Worm (Caenorhabditis elegans): Measurements from ENCODE around the gene flp-12.
A peak's percentile ranks its signal among the peaks of the same experiment; 100 is the strongest.

flp-12 gene

DNA sequence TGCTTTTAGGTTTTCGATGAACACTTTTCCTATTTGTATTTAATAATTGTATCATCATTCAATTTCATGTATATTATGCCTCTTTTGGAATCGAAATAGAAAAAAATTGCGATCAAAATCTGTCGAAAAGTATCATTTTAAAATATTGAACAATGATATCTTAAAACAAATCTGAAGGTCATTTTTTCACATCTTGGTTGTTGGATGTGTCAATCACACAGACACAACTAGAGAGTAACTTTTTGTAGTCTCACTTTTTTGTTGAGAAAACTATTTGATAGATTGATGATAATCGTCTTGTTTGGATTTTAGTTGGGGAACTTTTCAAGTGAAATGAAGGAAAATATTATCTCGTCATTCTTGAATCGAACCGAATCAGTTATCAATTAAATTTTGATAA is 22.9 kb downstream of the flp-12 start:
- peak; percentile 92 for TF ChIP-seq elt-1 (tag; optimal IDR thresholded peaks at IDR 0.05)
- TF ChIP-seq nhr-28 (tag; optimal IDR thresholded peaks at IDR 0.05) = no peak
- no peak for TF ChIP-seq nhr-23 (tag; optimal IDR thresholded peaks at IDR 0.05)
- TF ChIP-seq fkh-10 (GFP tag; optimal IDR thresholded peaks at IDR 0.05) = no peak
- TF ChIP-seq nhr-25 (tag; optimal IDR thresholded peaks at IDR 0.05) = peak; percentile 5
- TF ChIP-seq pha-4 (tag; optimal IDR thresholded peaks at IDR 0.05) = no peak

DNA sequence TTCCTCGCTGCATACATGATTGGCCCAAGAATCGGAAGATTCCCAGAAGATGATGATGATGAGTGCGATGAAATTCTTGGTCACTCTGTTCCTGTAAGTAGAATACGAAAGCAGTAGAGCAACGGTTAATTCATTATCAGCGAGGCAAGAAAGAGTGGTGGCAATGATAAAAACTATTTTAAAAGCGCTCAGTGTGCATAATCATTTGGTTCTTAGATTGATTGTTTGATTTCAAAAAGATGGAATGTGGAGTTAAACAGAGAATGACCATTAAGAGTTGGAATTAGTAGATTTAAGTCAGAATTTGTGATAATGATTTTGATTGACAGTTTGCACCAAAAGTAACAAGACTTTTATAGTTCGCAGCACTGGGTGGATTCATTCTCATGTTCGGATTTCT is 25.0 kb downstream of the flp-12 start:
- TF ChIP-seq pqm-1 (tag; optimal IDR thresholded peaks at IDR 0.05) (peak; percentile 64), lin-39 (tag; optimal IDR thresholded peaks at IDR 0.05) (no peak), egl-5 (tag; optimal IDR thresholded peaks at IDR 0.05) (no peak), ceh-28 (tag; optimal IDR thresholded peaks at IDR 0.05) (no peak), jun-1 (tag; optimal IDR thresholded peaks at IDR 0.05) (peak; percentile 29), mdl-1 (tag; optimal IDR thresholded peaks at IDR 0.05) (no peak), elt-2 (tag; optimal IDR thresholded peaks at IDR 0.05) (peak; percentile 75)

DNA sequence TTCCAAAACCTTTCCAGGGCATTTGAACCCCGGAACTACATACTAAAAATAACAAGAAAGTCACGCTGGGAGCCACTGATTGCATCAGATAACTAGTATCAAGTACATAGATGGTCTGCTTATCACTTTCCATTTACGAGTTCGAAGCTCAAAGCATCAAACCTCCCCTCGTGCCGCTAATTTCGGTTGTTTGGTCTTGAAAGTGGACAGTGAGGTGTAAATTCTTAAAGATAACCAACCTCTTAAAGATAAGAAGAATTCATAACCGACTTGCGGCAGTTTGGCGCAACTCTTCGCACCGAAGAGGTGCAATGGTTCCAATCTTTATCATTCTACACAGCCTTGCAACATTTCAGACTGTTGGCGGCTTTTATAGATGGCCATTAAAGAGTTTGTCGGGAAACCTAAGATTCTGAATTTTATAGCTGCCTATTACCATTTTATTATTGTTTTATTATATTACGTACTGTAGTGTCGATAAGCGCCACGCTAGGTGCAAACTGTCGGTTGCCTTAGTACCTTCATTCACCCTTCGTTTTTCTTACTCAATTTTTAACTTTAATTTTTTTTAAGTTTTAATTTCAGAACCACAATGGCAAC is 27.3 kb downstream of the flp-12 start, which contains the start of gene amt-4:
Gene amt-4, plus strand, starts transcription at position 586 of the 600 bp plus-strand sequence.
- TF ChIP-seq fos-1 (tag; optimal IDR thresholded peaks at IDR 0.05) (no peak), pha-4 (tag; optimal IDR thresholded peaks at IDR 0.05) (peak; percentile 62), hmg-11 (tag; optimal IDR thresholded peaks at IDR 0.05) (no peak), jun-1 (tag; optimal IDR thresholded peaks at IDR 0.05) (peak; percentile 78), mdl-1 (tag; optimal IDR thresholded peaks at IDR 0.05) (peak; percentile 15), pqm-1 (tag; optimal IDR thresholded peaks at IDR 0.05) (peak; percentile 94), elt-2 (tag; optimal IDR thresholded peaks at IDR 0.05) (peak; percentile 98), snpc-4 (tag; optimal IDR thresholded peaks at IDR 0.05) (no peak), ceh-82 (tag; optimal IDR thresholded peaks at IDR 0.05) (no peak), skn-1 (tag; optimal IDR thresholded peaks at IDR 0.05) (no peak)

DNA sequence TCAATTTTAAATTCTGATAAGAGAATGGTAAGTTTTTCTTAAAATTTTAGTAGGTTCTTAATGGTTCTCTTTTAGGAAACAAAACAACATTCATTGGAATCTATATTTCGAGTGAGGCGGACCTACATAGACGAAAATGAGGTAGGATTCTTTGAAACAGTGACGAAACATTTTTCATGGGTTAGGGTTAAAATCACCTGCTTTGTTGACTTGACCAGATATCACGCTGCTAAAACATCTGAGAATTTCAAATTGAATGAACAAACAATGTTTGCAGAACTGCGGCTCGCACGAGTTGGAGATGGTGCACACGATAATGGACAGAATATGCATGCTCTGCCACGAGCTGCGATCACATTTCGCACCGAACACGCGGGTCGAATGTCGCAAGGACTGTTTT is 29.9 kb downstream of the flp-12 start:
- TF ChIP-seq nhr-28 (tag; optimal IDR thresholded peaks at IDR 0.05) (no peak), ztf-11 (tag; optimal IDR thresholded peaks at IDR 0.05) (no peak), nhr-77 (tag; optimal IDR thresholded peaks at IDR 0.05) (no peak), ZK546.5 (tag; optimal IDR thresholded peaks at IDR 0.05) (no peak), nhr-23 (tag; optimal IDR thresholded peaks at IDR 0.05) (no peak), ceh-9 (tag; optimal IDR thresholded peaks at IDR 0.05) (no peak), elt-1 (tag; optimal IDR thresholded peaks at IDR 0.05) (no peak), ztf-4 (tag; optimal IDR thresholded peaks at IDR 0.05) (no peak)

DNA sequence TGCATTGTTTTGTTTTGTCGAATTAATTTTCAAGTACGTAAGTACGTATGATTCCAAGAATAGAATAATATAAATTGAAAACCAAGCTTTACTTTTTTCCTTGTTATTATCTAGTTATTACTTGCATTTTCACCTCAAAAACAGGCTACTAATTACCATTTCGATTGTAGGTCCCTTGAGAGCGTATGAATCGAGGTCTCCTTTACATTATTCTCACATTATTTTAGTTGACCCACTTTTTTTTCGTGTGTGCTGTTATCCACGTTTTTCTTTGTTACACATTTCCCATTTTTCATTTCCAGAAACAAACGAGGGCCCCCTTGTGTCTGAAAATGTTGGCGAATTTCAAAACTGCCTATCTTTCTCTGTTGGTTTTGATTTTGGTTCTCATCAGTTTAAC is 30.3 kb downstream of the flp-12 start, which contains the start of gene C05E11.6:
Gene C05E11.6, plus strand, starts transcription at position 301 of the 400 bp plus-strand sequence.
- TF ChIP-seq ceh-16 (tag; optimal IDR thresholded peaks at IDR 0.05) = no peak
- TF ChIP-seq ceh-28 (tag; optimal IDR thresholded peaks at IDR 0.05) = no peak
- no peak for TF ChIP-seq sea-2 (GFP tag; optimal IDR thresholded peaks at IDR 0.05)
- TF ChIP-seq unc-39 (tag; optimal IDR thresholded peaks at IDR 0.05) = no peak
- no peak for TF ChIP-seq skn-1 (tag; optimal IDR thresholded peaks at IDR 0.05)
- no peak for TF ChIP-seq ZK546.5 (tag; optimal IDR thresholded peaks at IDR 0.05)

DNA sequence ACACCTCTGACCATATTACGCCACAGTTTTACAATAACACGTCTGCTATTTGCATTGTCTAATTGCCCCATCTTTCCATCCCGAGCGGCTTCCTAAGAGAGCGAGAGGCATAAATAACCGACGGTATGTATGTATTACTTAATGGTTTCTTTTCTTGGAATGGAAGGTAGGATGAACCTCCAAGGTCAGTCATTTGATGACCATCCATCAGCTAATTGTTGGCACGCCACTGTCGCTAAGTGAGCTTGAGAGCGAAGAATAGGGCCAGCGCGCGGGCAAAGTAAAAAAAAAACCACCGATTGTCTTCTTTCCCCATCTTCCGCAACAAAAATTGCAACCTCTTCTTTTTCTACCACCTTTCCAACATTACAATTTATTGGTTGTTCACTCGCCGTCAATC is 36.1 kb downstream of the flp-12 start:
- TF ChIP-seq nhr-11 (tag; optimal IDR thresholded peaks at IDR 0.05) (no peak), nhr-67 (tag; optimal IDR thresholded peaks at IDR 0.05) (no peak), aly-2 (tag; optimal IDR thresholded peaks at IDR 0.05) (no peak), elt-2 (tag; optimal IDR thresholded peaks at IDR 0.05) (no peak), hmg-11 (tag; optimal IDR thresholded peaks at IDR 0.05) (no peak), nhr-12 (tag; optimal IDR thresholded peaks at IDR 0.05) (no peak), elt-3 (tag; optimal IDR thresholded peaks at IDR 0.05) (no peak), ztf-4 (tag; optimal IDR thresholded peaks at IDR 0.05) (no peak), mml-1 (tag; optimal IDR thresholded peaks at IDR 0.05) (no peak)

Data from whole organism, L3 larva.